Fruit fly (Drosophila melanogaster): ENCODE measurements around the gene Kif3C.

- TF ChIP-seq Pif1A (GFP tag; optimal IDR thresholded peaks at IDR 0.05) (no peak), Snoo (tag; optimal IDR thresholded peaks at IDR 0.05) (no peak), EcR (GFP tag; optimal IDR thresholded peaks at IDR 0.05) (no peak), CG14655 (GFP tag; optimal IDR thresholded peaks at IDR 0.05) (no peak), CG8159 (tag; optimal IDR thresholded peaks at IDR 0.05) (no peak), gl (tag; optimal IDR thresholded peaks at IDR 0.05) (no peak), fd96Ca (GFP tag; IDR thresholded peaks at IDR 0.05) (no peak), CG34367 (tag; optimal IDR thresholded peaks at IDR 0.05) (no peak), CG13204 (GFP tag; optimal IDR thresholded peaks at IDR 0.05) (no peak), D1 (tag; optimal IDR thresholded peaks at IDR 0.05) (no peak), CG4496 (GFP tag; IDR thresholded peaks at IDR 0.05) (no peak), CG12605 (GFP tag; IDR thresholded peaks at IDR 0.05) (no peak)
Observed at dm6 chr4:1198599-1198998, 51.3 kb downstream of the Kif3C start, which contains the start of gene Mitf.
